Fruit fly (Drosophila melanogaster): ENCODE data around the gene CG4968.

The CG4968 gene

DNA sequence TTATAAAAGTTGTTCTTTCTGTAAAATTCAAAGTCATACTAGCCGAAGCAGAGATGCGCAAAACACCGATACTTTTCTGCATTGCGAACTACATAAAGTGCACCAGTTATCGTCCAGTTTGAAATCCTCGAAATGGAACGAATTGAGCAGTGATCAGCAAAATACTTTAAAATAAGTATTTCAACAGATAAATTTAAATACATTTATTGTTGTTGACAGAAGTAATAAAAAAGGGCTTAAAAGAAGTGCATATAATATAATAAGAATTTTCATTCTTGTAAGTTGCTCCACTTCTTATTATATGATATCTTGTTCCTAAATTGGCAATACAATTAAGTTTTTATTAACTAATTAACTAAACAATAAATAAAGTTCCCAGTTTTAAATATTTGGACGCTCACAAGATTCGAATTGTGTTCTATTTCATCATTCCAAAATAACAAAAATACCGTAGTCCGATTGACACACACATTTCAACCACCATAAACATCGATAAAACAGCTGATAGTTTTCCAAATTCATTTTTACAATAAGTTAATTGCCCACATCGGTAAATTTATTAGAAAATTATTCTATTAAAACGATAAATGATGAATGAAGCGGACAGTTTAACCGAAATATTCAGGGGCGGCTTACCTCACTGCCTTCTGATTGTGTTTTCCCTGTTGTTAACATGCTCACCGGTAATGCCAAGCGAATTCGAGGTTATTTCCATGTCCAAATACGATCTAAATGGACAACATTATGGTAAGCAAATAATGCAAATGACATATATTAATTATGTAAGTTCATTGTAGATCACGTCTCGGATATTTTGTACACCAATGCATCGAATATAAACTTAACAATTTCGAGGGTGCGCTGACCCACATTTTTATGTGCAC lies 7.8 kb downstream of the CG4968 start, which contains the start of the genes Usp14 and CG4972:
Usp14 (minus strand) TSS at position 70 of the 884 bp plus-strand sequence.
CG4972 (plus strand) TSS at position 466 of the 884 bp plus-strand sequence.
- no peak for TF ChIP-seq CG17801 (GFP tag; optimal IDR thresholded peaks at IDR 0.05; ENCODE audit: partially characterized antibody)

- no peak for TF ChIP-seq CG17801 (GFP tag; optimal IDR thresholded peaks at IDR 0.05; ENCODE audit: partially characterized antibody)
Measured at dm6 chr2L:10315888-10316287, 9.2 kb downstream of the CG4968 start.

- no peak for TF ChIP-seq CG17801 (GFP tag; optimal IDR thresholded peaks at IDR 0.05; ENCODE audit: partially characterized antibody)
Measured at dm6 chr2L:10320174-10320775, 13.6 kb downstream of the CG4968 start.

DNA sequence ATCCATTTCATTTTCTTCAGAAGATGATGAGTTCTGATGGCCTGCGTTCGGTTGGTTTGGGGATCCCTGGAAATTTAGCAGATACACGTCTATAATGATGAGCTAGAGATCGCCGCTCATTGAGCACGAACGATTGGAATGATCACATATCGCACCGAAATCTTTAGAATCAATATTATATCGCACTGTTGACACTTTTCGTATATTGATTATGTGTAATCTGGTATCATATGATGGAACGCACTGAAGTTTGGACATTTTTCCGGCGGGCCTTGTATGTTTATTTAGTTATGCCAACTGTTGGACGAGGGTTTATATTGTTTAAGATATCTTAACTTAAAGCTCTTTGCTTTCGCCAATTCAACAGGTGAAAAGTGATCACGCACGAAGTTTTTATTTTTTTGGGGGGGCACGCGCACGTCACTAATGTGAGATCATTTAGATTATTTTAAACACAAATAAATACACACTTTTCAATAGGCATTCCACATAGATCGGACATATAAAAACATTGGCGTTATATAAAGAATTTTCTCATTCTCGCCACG lies 14.4 kb downstream of the CG4968 start:
- TF ChIP-seq CG17801 (GFP tag; optimal IDR thresholded peaks at IDR 0.05; ENCODE audit: partially characterized antibody): no peak

DNA sequence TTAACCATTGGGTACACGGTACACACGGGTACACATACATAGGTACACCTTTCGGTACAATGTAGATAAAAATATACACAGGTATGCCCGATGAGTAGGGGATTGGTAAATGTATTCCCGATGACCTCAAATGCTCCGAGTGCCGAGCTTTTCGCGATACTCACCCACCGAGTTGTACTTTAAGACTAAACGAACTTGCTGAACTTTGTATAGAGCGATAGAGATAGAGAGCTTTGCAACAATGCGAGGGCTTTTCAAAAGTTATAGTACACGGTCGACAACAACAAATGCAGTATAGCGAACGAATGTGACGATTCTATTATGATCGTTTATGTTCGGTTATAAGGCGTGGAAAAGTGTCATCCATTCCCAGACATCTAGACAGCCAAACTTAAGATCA lies 14.9 kb downstream of the CG4968 start:
- TF ChIP-seq CG17801 (GFP tag; optimal IDR thresholded peaks at IDR 0.05; ENCODE audit: partially characterized antibody): peak; percentile 75

dm6 chr2L:10322176-10322575 lies 15.5 kb downstream of the CG4968 start, which contains the start of gene CG4995:
CG4995 (plus strand) TSS chr2L:10322476.
- TF ChIP-seq CG17801 (GFP tag; optimal IDR thresholded peaks at IDR 0.05; ENCODE audit: partially characterized antibody): no peak

- TF ChIP-seq CG17801 (GFP tag; optimal IDR thresholded peaks at IDR 0.05; ENCODE audit: partially characterized antibody): no peak
Measured at dm6 chr2L:10322773-10323487, 16.2 kb downstream of the CG4968 start, which contains the start of gene CG5381. CG5381 (minus strand) TSS chr2L:10323102.

DNA sequence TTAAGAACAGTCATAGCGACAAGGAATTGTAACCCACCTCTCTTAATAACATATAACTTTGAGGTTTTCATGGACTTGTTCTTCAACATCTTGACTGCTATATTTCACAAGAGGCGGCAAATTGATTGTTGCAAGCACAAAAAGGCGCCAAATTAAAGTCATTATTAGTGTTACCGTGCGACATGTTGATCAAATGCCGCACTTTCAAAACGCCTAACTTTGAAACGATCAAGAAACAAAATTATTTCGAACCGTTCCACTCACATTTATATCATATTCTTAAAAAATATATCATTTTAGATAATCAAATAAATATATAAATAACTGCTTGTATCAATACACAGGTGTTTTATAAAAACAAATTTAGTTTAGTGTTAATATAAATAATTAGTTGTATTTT lies 21.1 kb downstream of the CG4968 start, which contains the start of gene RnrL:
RnrL (minus strand) TSS at position 154 of the 400 bp plus-strand sequence.
- TF ChIP-seq CG17801 (GFP tag; optimal IDR thresholded peaks at IDR 0.05; ENCODE audit: partially characterized antibody): no peak

- TF ChIP-seq CG17801 (GFP tag; optimal IDR thresholded peaks at IDR 0.05; ENCODE audit: partially characterized antibody): no peak
Measured at dm6 chr2L:10331066-10331847, 24.5 kb downstream of the CG4968 start, which contains the start of the genes Schip1 and Cox10. Schip1 (minus strand) TSS chr2L:10331116. Cox10 (plus strand) TSS chr2L:10331471.

DNA sequence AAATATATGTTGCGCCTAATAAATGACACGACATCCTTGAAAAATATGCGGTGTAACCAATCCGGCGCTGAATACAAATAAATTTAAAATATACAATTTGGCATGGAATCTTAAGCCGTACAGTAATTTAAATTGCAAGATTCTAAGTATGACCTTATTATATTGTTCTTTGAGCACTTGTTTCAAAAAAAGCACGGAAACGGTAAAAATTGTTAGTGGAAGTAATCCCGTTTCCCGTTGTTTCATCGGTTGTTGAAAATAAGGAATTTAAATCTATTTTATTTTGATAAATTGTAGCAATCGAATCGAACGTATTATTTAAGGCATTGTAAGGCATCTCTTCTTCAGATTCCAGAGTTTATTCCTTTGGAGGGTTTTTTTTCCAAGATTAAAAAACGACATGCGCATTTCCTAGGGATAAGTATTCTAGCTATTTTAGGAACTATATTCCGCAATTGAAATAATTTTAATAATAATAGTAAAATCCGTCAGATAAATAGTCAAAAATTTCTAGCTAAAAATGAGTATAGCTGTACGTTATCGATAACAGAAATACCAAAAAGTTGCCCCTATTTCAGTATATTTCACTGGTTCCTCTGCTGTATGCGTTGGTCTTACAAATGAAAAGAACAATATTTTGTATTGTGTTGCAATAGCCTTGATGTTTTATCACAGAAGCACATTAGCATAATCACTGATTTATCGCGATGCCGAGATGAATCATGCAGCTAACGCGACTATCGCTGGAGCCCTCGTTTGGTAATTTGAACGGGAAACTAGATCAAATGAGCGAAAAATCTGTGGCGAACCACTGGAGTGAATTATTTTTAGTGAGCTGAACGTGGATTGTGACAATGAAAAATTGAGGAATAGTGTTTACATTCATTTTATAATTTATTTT lies 26.6 kb downstream of the CG4968 start, which contains the start of gene GATAd:
GATAd (plus strand) TSS at position 644 of the 901 bp plus-strand sequence.
- no peak for TF ChIP-seq CG17801 (GFP tag; optimal IDR thresholded peaks at IDR 0.05; ENCODE audit: partially characterized antibody)

- TF ChIP-seq CG17801 (GFP tag; optimal IDR thresholded peaks at IDR 0.05; ENCODE audit: partially characterized antibody): no peak
Measured at dm6 chr2L:10334213-10334612, 27.5 kb downstream of the CG4968 start.

dm6 chr2L:10334854-10335277 lies 28.1 kb downstream of the CG4968 start:
- TF ChIP-seq CG17801 (GFP tag; optimal IDR thresholded peaks at IDR 0.05; ENCODE audit: partially characterized antibody): peak; percentile 46

- TF ChIP-seq CG17801 (GFP tag; optimal IDR thresholded peaks at IDR 0.05; ENCODE audit: partially characterized antibody): peak; percentile 54
Measured at dm6 chr2L:10339212-10339721, 32.5 kb downstream of the CG4968 start, which contains the start of gene SamDC. SamDC (plus strand) TSS chr2L:10339457.
